Fruit fly (Drosophila melanogaster) whole organism, adult: ENCODE measurements around the gene glo.

ENCODE experiments used
- CG12768 ChIP-seq: fragments of 200-800 bp; sonication (Bioruptor generic); optimal IDR thresholded peaks from 2 replicates; lab custom pipeline; 2017; ENCODE audit warnings: missing biosample characterization, missing genetic modification characterization, mild to moderate bottlenecking, moderate library complexity, missing genetic modification reagents
- CG33017 ChIP-seq: fragments of 200-800 bp; sonication (Bioruptor generic); optimal IDR thresholded peaks from 2 replicates; lab custom pipeline; 2018; ENCODE audit warnings: missing biosample characterization, mild to moderate bottlenecking, missing genetic modification characterization, moderate library complexity
- kay ChIP-seq: fragments of 200-800 bp; sonication (Bioruptor generic); peaks from one replicate; lab custom pipeline; 2016; ENCODE audit warnings: missing biosample characterization, missing genetic modification characterization, borderline replicate concordance

- TF ChIP-seq CG33017 = peak; percentile 84
- no peak for TF ChIP-seq kay
- peak; percentile 58 for TF ChIP-seq CG12768 (GFP tag; lab: Kevin White, UChicago)
Observed at dm6 chr3R:11773999-11774397, 45.2 kb downstream of the glo start.
